Fruit fly (Drosophila melanogaster): ENCODE results near the gene CG3473.

The CG3473 gene

DNA sequence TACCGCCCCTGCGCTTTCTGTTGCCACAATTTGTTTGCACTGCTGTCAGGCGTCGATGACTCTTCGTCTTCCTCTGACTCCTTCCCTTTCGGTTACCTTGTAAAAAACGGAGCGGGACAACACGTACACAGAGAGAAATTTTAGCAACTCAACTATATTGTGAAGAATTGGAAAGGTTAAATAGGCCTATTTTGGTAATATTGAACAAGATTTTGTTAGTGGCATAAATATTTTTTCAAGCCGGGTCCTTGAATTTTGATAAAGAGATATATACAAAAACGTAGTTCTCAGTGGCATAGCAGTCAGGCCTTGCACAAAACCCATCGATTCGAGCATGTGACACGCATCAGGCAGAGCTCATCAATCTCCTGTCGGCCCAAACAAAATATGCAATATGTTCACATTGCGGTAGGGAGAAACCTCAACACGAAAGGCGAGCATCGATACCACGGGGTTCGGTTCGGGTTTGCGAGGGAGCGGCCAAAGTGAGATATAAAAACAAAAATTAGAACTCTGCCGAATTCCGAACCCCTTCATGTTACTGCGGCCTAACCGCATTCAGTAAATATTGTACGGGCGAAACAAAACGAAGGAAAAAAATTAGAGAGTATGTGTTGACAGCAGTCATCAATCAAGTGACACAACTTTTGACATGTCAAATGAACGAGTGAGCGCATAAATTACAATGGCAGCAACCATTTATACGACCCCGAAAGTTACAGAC, 9.5 kb downstream of the CG3473 start (continued):
- no peak for TF ChIP-seq CG42726 (GFP tag; IDR thresholded peaks at IDR 0.05; ENCODE audit: partially characterized antibody)
- peak; percentile 59 for TF ChIP-seq Hmr (GFP tag; optimal IDR thresholded peaks at IDR 0.05)
- TF ChIP-seq Atf3 (GFP tag; optimal IDR thresholded peaks at IDR 0.05), result peak; percentile 54
- peak; percentile 19 for TF ChIP-seq CG8281 (tag; optimal IDR thresholded peaks at IDR 0.05)
- TF ChIP-seq lbe (GFP tag; optimal IDR thresholded peaks at IDR 0.05), result peak; percentile 82
- peak; percentile 41 for TF ChIP-seq CG15269 (tag; optimal IDR thresholded peaks at IDR 0.05)
- peak; percentile 45 for TF ChIP-seq maf-S (GFP tag; optimal IDR thresholded peaks at IDR 0.05)
- TF ChIP-seq C15 (GFP tag; IDR thresholded peaks at IDR 0.05), result no peak
- no peak for TF ChIP-seq CG3407 (GFP tag; optimal IDR thresholded peaks at IDR 0.05)
- TF ChIP-seq slbo (GFP tag; IDR thresholded peaks at IDR 0.05), result peak; percentile 62
- TF ChIP-seq hb (GFP tag; IDR thresholded peaks at IDR 0.05; ENCODE audit: partially characterized antibody), result no peak
- TF ChIP-seq CG14860 (GFP tag; IDR thresholded peaks at IDR 0.05; ENCODE audit: partially characterized antibody), result no peak
- peak; percentile 83 for TF ChIP-seq CG8290 (GFP tag; optimal IDR thresholded peaks at IDR 0.05)
- peak in 1 of 2 experiments; percentile 49 for TF ChIP-seq CG8290 (tag; optimal IDR thresholded peaks at IDR 0.05)
- TF ChIP-seq CG15479 (GFP tag; optimal IDR thresholded peaks at IDR 0.05), result no peak
- peak; percentile 48 for TF ChIP-seq ewg (GFP tag; optimal IDR thresholded peaks at IDR 0.05)
- TF ChIP-seq CG4707 (GFP tag; optimal IDR thresholded peaks at IDR 0.05), result no peak
- TF ChIP-seq Ptx1 (GFP tag; IDR thresholded peaks at IDR 0.05), result peak; percentile 55
- no peak for TF ChIP-seq salm (tag; optimal IDR thresholded peaks at IDR 0.05)
- peak; percentile 40 for TF ChIP-seq CG9932 (GFP tag; IDR thresholded peaks at IDR 0.05)
- peak; percentile 84 for TF ChIP-seq jumu (GFP tag; optimal IDR thresholded peaks at IDR 0.05)
- peak; percentile 78 for TF ChIP-seq CG4820 (GFP tag; optimal IDR thresholded peaks at IDR 0.05)
- no peak for TF ChIP-seq bowl (GFP tag; IDR thresholded peaks at IDR 0.05)
- peak; percentile 40 for TF ChIP-seq her (GFP tag; optimal IDR thresholded peaks at IDR 0.05)
- TF ChIP-seq caup (GFP tag; optimal IDR thresholded peaks at IDR 0.05; ENCODE audit: severe bottlenecking), result peak; percentile 19
- peak; percentile 46; the same call in 1 of the 2 replicates for TF ChIP-seq CG3847 (GFP tag; IDR thresholded peaks at IDR 0.05)
- TF ChIP-seq zfh1 (GFP tag; IDR thresholded peaks at IDR 0.05), result peak; percentile 90
- TF ChIP-seq sim (GFP tag; IDR thresholded peaks at IDR 0.05), result peak; percentile 64
- no peak for TF ChIP-seq CG3838 (GFP tag; optimal IDR thresholded peaks at IDR 0.05)
- TF ChIP-seq CG17186 (GFP tag; optimal IDR thresholded peaks at IDR 0.05), result peak; percentile 25
- no peak for TF ChIP-seq slou (GFP tag; optimal IDR thresholded peaks at IDR 0.05)
- peak; percentile 78 for TF ChIP-seq CG33213 (GFP tag; optimal IDR thresholded peaks at IDR 0.05)
- TF ChIP-seq CG14710 (tag; optimal IDR thresholded peaks at IDR 0.05), result peak; percentile 90
- 0 out of 2 replicates have a peak, but pooled peaks have one; percentile 17 for TF ChIP-seq toy (GFP tag; IDR thresholded peaks at IDR 0.05)
- peak; percentile 49 for TF ChIP-seq Mes4 (GFP tag; optimal IDR thresholded peaks at IDR 0.05)
- TF ChIP-seq CG2129 (GFP tag; IDR thresholded peaks at IDR 0.05; ENCODE audit: partially characterized antibody), result no peak
- TF ChIP-seq HLH4C (GFP tag; IDR thresholded peaks at IDR 0.05; ENCODE audit: partially characterized antibody), result no peak
- TF ChIP-seq Six4 (GFP tag; optimal IDR thresholded peaks at IDR 0.05), result peak; percentile 70
- TF ChIP-seq CG17385 (GFP tag; optimal IDR thresholded peaks at IDR 0.05), result peak; percentile 28
- TF ChIP-seq Dad (GFP tag; optimal IDR thresholded peaks at IDR 0.05), result peak; percentile 68
- peak; percentile 66 for TF ChIP-seq CG13424 (tag; optimal IDR thresholded peaks at IDR 0.05)
- peak; percentile 74 for TF ChIP-seq gem (tag; optimal IDR thresholded peaks at IDR 0.05)
- peak; percentile 91 for TF ChIP-seq CG2712 (tag; optimal IDR thresholded peaks at IDR 0.05)
- TF ChIP-seq CG10274 (GFP tag; optimal IDR thresholded peaks at IDR 0.05), result peak; percentile 46
- peak; percentile 24 for TF ChIP-seq dm (GFP tag; optimal IDR thresholded peaks at IDR 0.05)
- peak; percentile 64 for TF ChIP-seq CG10209 (GFP tag; optimal IDR thresholded peaks at IDR 0.05)
- TF ChIP-seq kah (GFP tag; optimal IDR thresholded peaks at IDR 0.05), result peak; percentile 38
- TF ChIP-seq CG11696 (GFP tag; IDR thresholded peaks at IDR 0.05), result no peak
- peak; percentile 43 for TF ChIP-seq CG9817 (tag; optimal IDR thresholded peaks at IDR 0.05)

Data from whole organism, embryonic.